Fruit fly (Drosophila melanogaster) whole organism, embryonic: ENCODE measurements around the gene fusl.
A peak's percentile ranks its signal among the peaks of the same experiment; 100 is the strongest.

Experiments
- Ada2b ChIP-seq: fragments of 200-800 bp; sonication (Bioruptor generic); IDR thresholded peaks from 2 replicates; pipeline ENCODE4 v1.3.6; 2022; ENCODE audit warnings: missing biosample characterization, missing genetic modification characterization
- Antp ChIP-seq: fragments of 200-800 bp; sonication (Bioruptor generic); optimal IDR thresholded peaks from 3 replicates; lab custom pipeline; 2016; ENCODE audit warnings: missing biosample characterization, missing genetic modification characterization
- Atf-2 ChIP-seq: fragments of 200-800 bp; sonication (Bioruptor generic); optimal IDR thresholded peaks from 2 replicates; lab custom pipeline; 2016; ENCODE audit warnings: missing biosample characterization, missing genetic modification characterization
- Atf6 ChIP-seq: fragments of 200-800 bp; sonication (Bioruptor generic); IDR thresholded peaks from 2 replicates; pipeline ENCODE4 v1.3.6; 2022; ENCODE audit warnings: missing biosample characterization, missing genetic modification characterization
- BEAF-32 ChIP-seq: fragments of 200-800 bp; sonication (Bioruptor generic); optimal IDR thresholded peaks from 3 replicates; lab custom pipeline; 2017; ENCODE audit warnings: missing biosample characterization, missing genetic modification characterization, mild to moderate bottlenecking, moderate library complexity, missing genetic modification reagents
- Bdp1 ChIP-seq: fragments of 200-800 bp; sonication (Bioruptor generic); optimal IDR thresholded peaks from 3 replicates; lab custom pipeline; 2016; ENCODE audit warnings: missing biosample characterization, missing genetic modification characterization
- Bteb2 ChIP-seq: fragments of 200-800 bp; sonication (Bioruptor generic); optimal IDR thresholded peaks from 2 replicates; lab custom pipeline; 2016; ENCODE audit warnings: missing biosample characterization, missing genetic modification characterization
- CG13123 ChIP-seq: fragments of 200-800 bp; sonication (Bioruptor generic); optimal IDR thresholded peaks from 2 replicates; lab custom pipeline; 2016; ENCODE audit warnings: missing biosample characterization, missing genetic modification characterization
- CG13296 ChIP-seq: fragments of 200-800 bp; sonication (Bioruptor generic); optimal IDR thresholded peaks from 3 replicates; lab custom pipeline; 2018; ENCODE audit warnings: missing biosample characterization, mild to moderate bottlenecking, missing genetic modification characterization
- CG14441 ChIP-seq: fragments of 200-800 bp; sonication (Bioruptor generic); IDR thresholded peaks from 2 replicates; pipeline ENCODE4 v1.3.6; 2022; ENCODE audit warnings: missing biosample characterization, missing genetic modification characterization
- CG14965 ChIP-seq: fragments of 200-800 bp; sonication (Bioruptor generic); optimal IDR thresholded peaks from 2 replicates; lab custom pipeline; 2016; ENCODE audit warnings: missing biosample characterization, missing genetic modification characterization, borderline replicate concordance
- CG15514 ChIP-seq: fragments of 200-800 bp; sonication (Bioruptor generic); optimal IDR thresholded peaks from 3 replicates; lab custom pipeline; 2017; ENCODE audit warnings: missing biosample characterization, missing genetic modification characterization, mild to moderate bottlenecking, moderate library complexity, missing genetic modification reagents
- CG16813 ChIP-seq: fragments of 200-800 bp; sonication (Bioruptor generic); IDR thresholded peaks from 3 replicates; pipeline ENCODE4 v1.3.6; 2022; ENCODE audit warnings: missing biosample characterization, missing genetic modification characterization; ENCODE audit not compliant: partially characterized antibody
- CG1832 ChIP-seq: fragments of 200-800 bp; sonication (Bioruptor generic); optimal IDR thresholded peaks from 2 replicates; lab custom pipeline; 2017; ENCODE audit warnings: missing biosample characterization, mild to moderate bottlenecking, missing genetic modification characterization, inconsistent platforms
- CG2889 ChIP-seq: fragments of 200-800 bp; sonication (Bioruptor generic); IDR thresholded peaks from 3 replicates; pipeline ENCODE4 v1.3.6; 2022; ENCODE audit warnings: missing biosample characterization, missing genetic modification characterization
- CG30403 ChIP-seq: fragments of 200-800 bp; sonication (Bioruptor generic); optimal IDR thresholded peaks from 3 replicates; lab custom pipeline; 2016; ENCODE audit warnings: missing biosample characterization, missing genetic modification characterization
- CG31441 ChIP-seq: fragments of 200-800 bp; sonication (Bioruptor generic); IDR thresholded peaks from 2 replicates; pipeline ENCODE4 v1.3.6; 2022; ENCODE audit warnings: missing biosample characterization, missing genetic modification characterization
- CG33557 ChIP-seq: fragments of 200-800 bp; sonication (Bioruptor generic); optimal IDR thresholded peaks from 2 replicates; lab custom pipeline; 2019; ENCODE audit warnings: missing biosample characterization, mild to moderate bottlenecking, missing genetic modification characterization, moderate library complexity
- CG3407 ChIP-seq: fragments of 200-800 bp; sonication (Bioruptor generic); optimal IDR thresholded peaks from 2 replicates; lab custom pipeline; 2018; ENCODE audit warnings: missing biosample characterization, mild to moderate bottlenecking, missing genetic modification characterization
- CG4707 ChIP-seq: fragments of 200-800 bp; sonication (Bioruptor generic); optimal IDR thresholded peaks from 2 replicates; lab custom pipeline; 2018; ENCODE audit warnings: missing biosample characterization, mild to moderate bottlenecking, missing genetic modification characterization, moderate library complexity
- CG7839 ChIP-seq: fragments of 200-800 bp; sonication (Bioruptor generic); optimal IDR thresholded peaks from 3 replicates; lab custom pipeline; 2018; ENCODE audit warnings: missing biosample characterization, mild to moderate bottlenecking, missing genetic modification characterization, moderate library complexity
- CG8281 ChIP-seq: fragments of 200-800 bp; sonication (Bioruptor generic); optimal IDR thresholded peaks from 2 replicates; lab custom pipeline; 2018; ENCODE audit warnings: missing biosample characterization, mild to moderate bottlenecking, missing genetic modification characterization, moderate library complexity
- CG8944 ChIP-seq: fragments of 200-800 bp; sonication (Bioruptor generic); optimal IDR thresholded peaks from 3 replicates; lab custom pipeline; 2016; ENCODE audit warnings: missing biosample characterization, missing genetic modification characterization
- D19A ChIP-seq: fragments of 200-800 bp; optimal IDR thresholded peaks from 3 replicates; lab custom pipeline; 2019; ENCODE audit warnings: missing biosample characterization, mild to moderate bottlenecking, missing genetic modification characterization, moderate library complexity
- Ets65A ChIP-seq: fragments of 200-800 bp; sonication (Bioruptor generic); peaks from one replicate; lab custom pipeline; 2016; ENCODE audit warnings: missing biosample characterization, missing genetic modification characterization
- H15 ChIP-seq: fragments of 200-800 bp; sonication (Bioruptor generic); IDR thresholded peaks from 3 replicates; pipeline ENCODE4 v1.3.6; 2022; ENCODE audit warnings: missing biosample characterization, missing genetic modification characterization
- HHEX ChIP-seq: fragments of 200-800 bp; sonication (Bioruptor generic); optimal IDR thresholded peaks from 3 replicates; lab custom pipeline; 2017; ENCODE audit warnings: missing biosample characterization, mild to moderate bottlenecking, missing genetic modification characterization, missing genetic modification reagents
- HmgD ChIP-seq: fragments of 200-800 bp; sonication (Bioruptor generic); optimal IDR thresholded peaks from 3 replicates; lab custom pipeline; 2016; ENCODE audit warnings: missing biosample characterization, missing genetic modification characterization
- Hsf ChIP-seq: fragments of 200-800 bp; sonication (Bioruptor generic); optimal IDR thresholded peaks from 3 replicates; lab custom pipeline; 2016; ENCODE audit warnings: missing biosample characterization, missing genetic modification characterization
- Neu2 ChIP-seq: fragments of 200-800 bp; sonication (Bioruptor generic); optimal IDR thresholded peaks from 3 replicates; lab custom pipeline; 2016; ENCODE audit warnings: missing biosample characterization, missing genetic modification characterization, borderline replicate concordance
- Spps ChIP-seq: fragments of 200-800 bp; sonication (Bioruptor generic); optimal IDR thresholded peaks from 2 replicates; lab custom pipeline; 2018; ENCODE audit warnings: missing biosample characterization, mild to moderate bottlenecking, missing genetic modification characterization
- Tbp ChIP-seq: fragments of >200 bp; optimal IDR thresholded peaks from 2 replicates; lab custom pipeline; 2018; ENCODE audit warnings: missing biosample characterization, missing genetic modification characterization
- Usf ChIP-seq: fragments of 200-800 bp; sonication (Bioruptor generic); optimal IDR thresholded peaks from 2 replicates; lab custom pipeline; 2017; ENCODE audit warnings: missing genotype, missing biosample characterization, missing genetic modification characterization
- bbx ChIP-seq: fragments of 200-800 bp; sonication (Bioruptor generic); IDR thresholded peaks from 2 replicates; pipeline ENCODE4 v1.3.6; 2022; ENCODE audit warnings: missing biosample characterization, missing genetic modification characterization; ENCODE audit not compliant: partially characterized antibody
- bsh ChIP-seq, 2 experiments: fragments of 200-800 bp; sonication (Bioruptor generic); optimal IDR thresholded peaks; 2 replicates each; lab custom pipeline; 2017 to 2018; ENCODE audit warnings: mild to moderate bottlenecking in 2 of 2, missing biosample characterization in 2 of 2, missing genetic modification characterization in 2 of 2, moderate library complexity in 1 of 2
- crol ChIP-seq: fragments of 200-800 bp; sonication (Bioruptor generic); IDR thresholded peaks from 2 replicates; pipeline ENCODE4 v1.3.6; 2022; ENCODE audit warnings: missing biosample characterization, missing genetic modification characterization
- ewg ChIP-seq: fragments of 200-800 bp; sonication (Bioruptor generic); optimal IDR thresholded peaks from 3 replicates; lab custom pipeline; 2017; ENCODE audit warnings: mild to moderate bottlenecking, missing biosample characterization, missing genetic modification reagents, missing genetic modification characterization
- gsb-n ChIP-seq: fragments of 200-800 bp; sonication (Bioruptor generic); optimal IDR thresholded peaks from 3 replicates; lab custom pipeline; 2018; ENCODE audit warnings: missing biosample characterization, mild to moderate bottlenecking, missing genetic modification characterization
- jigr1 ChIP-seq: fragments of 200-800 bp; sonication (Bioruptor generic); IDR thresholded peaks from 3 replicates; pipeline ENCODE4 v1.3.6; 2022; ENCODE audit warnings: missing biosample characterization, missing genetic modification characterization
- lola ChIP-seq, 3 experiments: fragments of >200 bp in 2 of 3; fragments of 200-800 bp in 1 of 3; sonication (Bioruptor generic) in 1 of 3; optimal IDR thresholded peaks; 2 replicates each; lab custom pipeline; 2017 to 2019; ENCODE audit warnings: missing biosample characterization in 3 of 3, missing genetic modification characterization in 3 of 3, mild to moderate bottlenecking in 1 of 3, moderate library complexity in 1 of 3
- nau ChIP-seq: fragments of 200-800 bp; sonication (Bioruptor generic); optimal IDR thresholded peaks from 3 replicates; lab custom pipeline; 2017; ENCODE audit warnings: missing biosample characterization, mild to moderate bottlenecking, missing genetic modification characterization, missing genetic modification reagents
- pb ChIP-seq: fragments of 200-800 bp; sonication (Bioruptor generic); optimal IDR thresholded peaks from 3 replicates; lab custom pipeline; 2016; ENCODE audit warnings: missing biosample characterization, missing genetic modification characterization
- pros ChIP-seq: fragments of 200-800 bp; sonication (Bioruptor generic); optimal IDR thresholded peaks from 3 replicates; lab custom pipeline; 2019; ENCODE audit warnings: missing biosample characterization, mild to moderate bottlenecking, missing genetic modification characterization, moderate library complexity
- psq ChIP-seq: fragments of 200-800 bp; sonication (Bioruptor generic); optimal IDR thresholded peaks from 2 replicates; lab custom pipeline; 2017; ENCODE audit warnings: missing biosample characterization, missing genetic modification characterization
- ranshi ChIP-seq: fragments of 200-800 bp; sonication (Bioruptor generic); IDR thresholded peaks from 2 replicates; pipeline ENCODE4 v1.3.6; 2022; ENCODE audit warnings: missing biosample characterization, missing genetic modification characterization
- rib ChIP-seq: fragments of 200-800 bp; sonication (Bioruptor generic); IDR thresholded peaks from 2 replicates; pipeline ENCODE4 v1.3.6; 2022; ENCODE audit warnings: missing biosample characterization, missing genetic modification characterization
- stc ChIP-seq: fragments of 200-800 bp; sonication (Bioruptor generic); IDR thresholded peaks from 2 replicates; pipeline ENCODE4 v1.3.6; 2022; ENCODE audit warnings: missing biosample characterization, missing genetic modification characterization
- tup ChIP-seq: fragments of 200-800 bp; sonication (Bioruptor generic); optimal IDR thresholded peaks from 2 replicates; lab custom pipeline; 2016; ENCODE audit warnings: missing biosample characterization, mild to moderate bottlenecking, missing genetic modification characterization, moderate library complexity
- zfh1 ChIP-seq: fragments of 200-800 bp; sonication (Bioruptor generic); IDR thresholded peaks from 3 replicates; pipeline ENCODE4 v1.3.6; 2022; ENCODE audit warnings: missing biosample characterization, missing genetic modification characterization

Gene fusl

dm6 chr2L:5342119-5342817 is 4.4 kb upstream of the fusl start, which contains the start of gene Acsf2 (continued):
- TF ChIP-seq CG30403 (GFP tag; lab: Kevin White, UChicago) (peak; percentile 98), CG31441 (GFP tag; lab: Robert Waterston, UW) (peak; percentile 91), CG14441 (peak; percentile 95), BEAF-32 (GFP tag; lab: Kevin White, UChicago) (peak; percentile 29), CG15514 (GFP tag; lab: Kevin White, UChicago) (peak; percentile 93), CG16813 (no peak), Bdp1 (GFP tag; lab: Kevin White, UChicago) (peak; percentile 80), CG1832 (GFP tag; lab: Kevin White, UChicago) (no peak), CG13123 (peak; percentile 75), Atf-2 (GFP tag; lab: Kevin White, UChicago) (peak; percentile 89), tup (GFP tag; lab: Kevin White, UChicago) (peak; percentile 70), ewg (GFP tag; lab: Kevin White, UChicago) (peak; percentile 59), pb (GFP tag; lab: Kevin White, UChicago) (peak; percentile 89), Usf (GFP tag; lab: Kevin White, UChicago) (peak; percentile 98), CG2889 (GFP tag; lab: Robert Waterston, UW) (peak; percentile 90), zfh1 (GFP tag; lab: Robert Waterston, UW) (peak; percentile 81; the same call in 2 of the 3 replicates), bsh (GFP tag; optimal IDR thresholded peaks at IDR 0.05; lab: Kevin White, UChicago) (peak in 1 of 2 experiments; percentile 45), lola (GFP tag; optimal IDR thresholded peaks at IDR 0.05; lab: Kevin White, UChicago) (no peak), H15 (peak; percentile 86), Atf6 (GFP tag; lab: Robert Waterston, UW) (peak; percentile 99), Neu2 (GFP tag; lab: Kevin White, UChicago) (peak; percentile 29), HHEX (peak; percentile 97), CG8944 (GFP tag; lab: Kevin White, UChicago) (peak; percentile 85), Antp (GFP tag; lab: Kevin White, UChicago) (peak; percentile 90), nau (GFP tag; lab: Kevin White, UChicago) (peak; percentile 94), pros (no peak), D19A (tag; lab: Kevin White, UChicago) (peak; percentile 84), HmgD (peak; percentile 59), CG13296 (peak; percentile 98), bbx (GFP tag; lab: Robert Waterston, UW) (no peak), Hsf (GFP tag; lab: Kevin White, UChicago) (peak; percentile 96), Ada2b (peak; percentile 95), CG7839 (tag; lab: Kevin White, UChicago) (peak; percentile 98), CG3407 (GFP tag; lab: Kevin White, UChicago) (peak; percentile 51), CG8281 (tag; lab: Kevin White, UChicago) (peak; percentile 83), Spps (tag; lab: Kevin White, UChicago) (no peak), Ets65A (GFP tag; lab: Kevin White, UChicago) (peak; percentile 98), CG4707 (GFP tag; lab: Kevin White, UChicago) (no peak), gsb-n (tag; lab: Kevin White, UChicago) (no peak), rib (GFP tag; lab: Robert Waterston, UW) (peak; percentile 98), psq (peak; percentile 69), stc (GFP tag; lab: Robert Waterston, UW) (peak; percentile 91), jigr1 (GFP tag; lab: Robert Waterston, UW) (peak; percentile 86; the same call in 2 of the 3 replicates), CG14965 (GFP tag; lab: Kevin White, UChicago) (peak; percentile 41), CG33557 (GFP tag; lab: Kevin White, UChicago) (no peak), Tbp (GFP tag; lab: Kevin White, UChicago) (no peak), Bteb2 (GFP tag; lab: Kevin White, UChicago) (peak; percentile 96), crol (GFP tag; lab: Robert Waterston, UW) (peak; percentile 47), ranshi (GFP tag; lab: Robert Waterston, UW) (peak; percentile 97)
